In the genomic region with DNA sequence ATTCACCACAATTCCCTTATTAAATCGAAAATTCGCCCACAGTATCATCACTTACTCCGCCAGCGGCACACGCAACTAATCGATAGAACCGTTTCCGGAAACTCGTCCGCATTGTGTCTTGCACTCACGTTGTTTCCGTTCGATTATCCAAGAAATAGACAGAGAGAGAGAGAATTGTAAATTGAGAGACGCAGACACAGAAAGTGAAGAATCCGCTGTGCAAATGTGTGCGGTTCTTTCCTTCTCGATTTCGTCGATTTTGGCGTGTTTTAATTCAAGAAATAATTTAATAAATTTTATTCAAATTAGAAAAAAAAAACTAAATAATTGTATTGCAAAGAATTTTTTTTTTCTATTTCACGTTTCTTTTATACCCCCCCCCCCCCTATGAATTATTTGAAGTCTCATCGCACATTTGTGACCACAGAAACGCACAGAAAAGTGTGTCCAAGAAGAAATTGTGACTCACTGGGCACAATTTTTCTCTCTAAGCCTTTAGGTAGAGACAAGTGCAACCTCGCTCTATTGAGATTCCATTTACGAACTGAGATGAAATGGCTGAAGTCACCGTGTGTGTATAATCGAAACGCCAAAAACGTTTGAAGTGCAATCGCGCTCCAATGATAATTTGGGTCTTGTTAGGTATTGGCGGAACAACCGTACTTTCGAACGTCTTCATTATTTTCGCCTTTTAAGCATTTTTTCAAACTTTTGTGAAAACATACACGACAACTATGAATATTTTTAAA, we compare ENCODE assay signal across 3 worm cellular contexts.
TF ChIP-seq lines count a peak whose summit lies in the region.

Gene nape-2 (minus strand): TSS at position 271 of the 749 bp plus-strand sequence.

TF ChIP-seq in whole organism, L1 larva, 84 proteins besides CTCF, POLR2A, EP300 and RAD21 (continued from another document):
- TF ChIP-seq dpl-1 (GFP tag; optimal IDR thresholded peaks at IDR 0.05; lab: Kevin White, UChicago) = peak in 1 of 3 experiments; percentile 22
- no peak for TF ChIP-seq egl-13 (tag; optimal IDR thresholded peaks at IDR 0.05; lab: Kevin White, UChicago)
- peak; percentile 70 for TF ChIP-seq lin-14 (GFP tag; optimal IDR thresholded peaks at IDR 0.05; lab: Kevin White, UChicago)
- TF ChIP-seq dsc-1 (tag; optimal IDR thresholded peaks at IDR 0.05; lab: Kevin White, UChicago) = no peak
- no peak for TF ChIP-seq unc-130 (tag; optimal IDR thresholded peaks at IDR 0.05; lab: Kevin White, UChicago)
- TF ChIP-seq efl-1 (optimal IDR thresholded peaks at IDR 0.05; lab: Kevin White, UChicago) = no peak
- peak in 1 of 2 experiments; percentile 91 for TF ChIP-seq efl-1 (GFP tag; optimal IDR thresholded peaks at IDR 0.05 in 1 of 2; lab: Kevin White, UChicago)
- peak in 1 of 2 experiments; percentile 32 for TF ChIP-seq lin-35 (GFP tag; optimal IDR thresholded peaks at IDR 0.05; lab: Kevin White, UChicago)
- TF ChIP-seq blmp-1 (tag; optimal IDR thresholded peaks at IDR 0.05; lab: Kevin White, UChicago) = peak; percentile 5
- peak; percentile 37 for TF ChIP-seq snpc-4 (tag; optimal IDR thresholded peaks at IDR 0.05; lab: Kevin White, UChicago)
TF ChIP-seq in whole organism, L1 larva: peak in this region for 12.

TF ChIP-seq in whole organism, L3 larva, 47 proteins besides CTCF, POLR2A, EP300 and RAD21 (continued from another document):
- peak; percentile 31 for TF ChIP-seq pha-4 (tag; optimal IDR thresholded peaks at IDR 0.05; lab: Kevin White, UChicago)

TF ChIP-seq in whole organism, L4 larva, 104 proteins besides CTCF, POLR2A, EP300 and RAD21 (continued from another document):
- TF ChIP-seq ama-1 (optimal IDR thresholded peaks at IDR 0.05; lab: Kevin White, UChicago) = no peak
- TF ChIP-seq cey-2 (tag; optimal IDR thresholded peaks at IDR 0.05; lab: Kevin White, UChicago; ENCODE audit: borderline replicate concordance, insufficient read depth) = no peak
- TF ChIP-seq aha-1 (tag; lab: Kevin White, UChicago) = peak; percentile 97
- peak in 1 of 2 experiments; percentile 24 for TF ChIP-seq lsy-2 (tag; optimal IDR thresholded peaks at IDR 0.05; lab: Kevin White, UChicago)
- no peak for TF ChIP-seq F49E8.2 (tag; optimal IDR thresholded peaks at IDR 0.05; lab: Kevin White, UChicago; ENCODE audit: borderline replicate concordance)
- no peak for TF ChIP-seq attf-4 (tag; optimal IDR thresholded peaks at IDR 0.05; lab: Kevin White, UChicago)
- TF ChIP-seq php-3 (GFP tag; IDR thresholded peaks at IDR 0.05; lab: Robert Waterston, UW) = no peak
- TF ChIP-seq unc-62 (GFP tag; optimal IDR thresholded peaks at IDR 0.05 in 1 of 2; lab: Kevin White, UChicago) = no peak
- no peak for TF ChIP-seq unc-62 (tag; optimal IDR thresholded peaks at IDR 0.05; lab: Kevin White, UChicago)
- no peak for TF ChIP-seq ztf-7 (tag; optimal IDR thresholded peaks at IDR 0.05; lab: Kevin White, UChicago)
- TF ChIP-seq ceh-44 (GFP tag; IDR thresholded peaks at IDR 0.05; lab: Robert Waterston, UW) = no peak
- peak; percentile 7 for TF ChIP-seq hlh-11 (tag; optimal IDR thresholded peaks at IDR 0.05; lab: Kevin White, UChicago)
- peak; percentile 34 for TF ChIP-seq dve-1 (tag; optimal IDR thresholded peaks at IDR 0.05; lab: Kevin White, UChicago; ENCODE audit: insufficient read depth)
- TF ChIP-seq nhr-41 (GFP tag; IDR thresholded peaks at IDR 0.05; lab: Robert Waterston, UW) = no peak
- TF ChIP-seq jun-1 (tag; optimal IDR thresholded peaks at IDR 0.05; lab: Kevin White, UChicago) = no peak
- no peak for TF ChIP-seq F44E2.7 (GFP tag; IDR thresholded peaks at IDR 0.05; lab: Robert Waterston, UW)
- peak; percentile 6 for TF ChIP-seq mes-2 (tag; optimal IDR thresholded peaks at IDR 0.05; lab: Kevin White, UChicago; ENCODE audit: poor library complexity, severe bottlenecking)
- peak; percentile 30 for TF ChIP-seq dpl-1 (GFP tag; optimal IDR thresholded peaks at IDR 0.05; lab: Kevin White, UChicago)
- TF ChIP-seq nhr-28 (tag; optimal IDR thresholded peaks at IDR 0.05; lab: Kevin White, UChicago) = peak; percentile 71
- TF ChIP-seq dmd-8 (GFP tag; IDR thresholded peaks at IDR 0.05; lab: Robert Waterston, UW) = no peak
- no peak for TF ChIP-seq madf-5 (GFP tag; IDR thresholded peaks at IDR 0.05; lab: Robert Waterston, UW)
TF ChIP-seq in whole organism, L4 larva: peak in this region for 9.
